Fruit fly (Drosophila melanogaster) whole organism, embryonic: ENCODE results near the gene CG31717.

Source experiments
- Atf6 ChIP-seq: fragments of 200-800 bp; sonication (Bioruptor generic); IDR thresholded peaks from 2 replicates; pipeline ENCODE4 v1.3.6; 2022; ENCODE audit warnings: missing biosample characterization, missing genetic modification characterization
- CG1024 ChIP-seq: fragments of 200-800 bp; sonication (Bioruptor generic); IDR thresholded peaks from 2 replicates; pipeline ENCODE4 v1.3.6; 2022; ENCODE audit warnings: missing biosample characterization, missing genetic modification characterization
- CG10543 ChIP-seq: fragments of 200-800 bp; sonication (Bioruptor generic); optimal IDR thresholded peaks from 3 replicates; lab custom pipeline; 2017; ENCODE audit warnings: missing biosample characterization, mild to moderate bottlenecking, missing genetic modification characterization, moderate library complexity
- CG11398 ChIP-seq: fragments of 200-800 bp; sonication (Bioruptor generic); optimal IDR thresholded peaks from 2 replicates; lab custom pipeline; 2016; ENCODE audit warnings: missing biosample characterization, missing genetic modification characterization
- CG12299 ChIP-seq: fragments of 200-800 bp; sonication (Bioruptor generic); optimal IDR thresholded peaks from 2 replicates; lab custom pipeline; 2018; ENCODE audit warnings: missing biosample characterization, mild to moderate bottlenecking, missing genetic modification characterization
- CG17328 ChIP-seq: fragments of 200-800 bp; sonication (Bioruptor generic); IDR thresholded peaks from 2 replicates; pipeline ENCODE4 v1.3.6; 2022; ENCODE audit warnings: missing biosample characterization, missing genetic modification characterization
- CG18011 ChIP-seq: fragments of 200-800 bp; sonication (Bioruptor generic); optimal IDR thresholded peaks from 2 replicates; lab custom pipeline; 2017; ENCODE audit warnings: missing biosample characterization, missing genetic modification characterization, mild to moderate bottlenecking, moderate library complexity, missing genotype
- CG2199 ChIP-seq: fragments of 200-800 bp; sonication (Bioruptor generic); IDR thresholded peaks from 3 replicates; pipeline ENCODE4 v1.3.6; 2022; ENCODE audit warnings: missing biosample characterization, missing genetic modification characterization
- CG30020 ChIP-seq: fragments of 200-800 bp; optimal IDR thresholded peaks from 2 replicates; lab custom pipeline; 2019; ENCODE audit warnings: missing biosample characterization, mild to moderate bottlenecking, missing genetic modification characterization, moderate library complexity
- CG5180 ChIP-seq: fragments of 200-800 bp; sonication (Bioruptor generic); optimal IDR thresholded peaks from 3 replicates; lab custom pipeline; 2017; ENCODE audit warnings: missing biosample characterization, missing genetic modification characterization, mild to moderate bottlenecking, moderate library complexity, missing genetic modification reagents
- CG6791 ChIP-seq: fragments of 200-800 bp; sonication (Bioruptor generic); IDR thresholded peaks from 3 replicates; pipeline ENCODE4 v1.3.6; 2022; ENCODE audit warnings: missing biosample characterization, missing genetic modification characterization; ENCODE audit not compliant: partially characterized antibody
- CG7745 ChIP-seq: fragments of 200-800 bp; sonication (Bioruptor generic); optimal IDR thresholded peaks from 2 replicates; lab custom pipeline; 2018; ENCODE audit warnings: missing biosample characterization, mild to moderate bottlenecking, missing genetic modification characterization, moderate library complexity
- CG8089 ChIP-seq: fragments of 200-800 bp; sonication (Bioruptor generic); optimal IDR thresholded peaks from 3 replicates; lab custom pipeline; 2016; ENCODE audit warnings: missing biosample characterization, missing genetic modification characterization
- CHES-1-like ChIP-seq: fragments of 200-800 bp; sonication (Bioruptor generic); optimal IDR thresholded peaks from 2 replicates; lab custom pipeline; 2016; ENCODE audit warnings: missing biosample characterization, missing genetic modification characterization
- Dad ChIP-seq: fragments of 200-800 bp; sonication (Bioruptor generic); optimal IDR thresholded peaks from 3 replicates; lab custom pipeline; 2016; ENCODE audit warnings: missing biosample characterization, missing genetic modification characterization
- Dip3 ChIP-seq: fragments of 200-800 bp; sonication (Bioruptor generic); optimal IDR thresholded peaks from 3 replicates; lab custom pipeline; 2016; ENCODE audit warnings: missing biosample characterization, missing genetic modification characterization
- Fer2 ChIP-seq: fragments of 200-800 bp; sonication (Bioruptor generic); optimal IDR thresholded peaks from 2 replicates; lab custom pipeline; 2018; ENCODE audit warnings: missing biosample characterization, mild to moderate bottlenecking, missing genetic modification characterization, moderate library complexity
- HLH54F ChIP-seq: fragments of 200-800 bp; sonication (Bioruptor generic); optimal IDR thresholded peaks from 3 replicates; lab custom pipeline; 2016; ENCODE audit warnings: missing biosample characterization, missing genetic modification characterization
- HmgZ ChIP-seq: fragments of 200-800 bp; sonication (Bioruptor generic); optimal IDR thresholded peaks from 2 replicates; lab custom pipeline; 2018; ENCODE audit warnings: missing biosample characterization, mild to moderate bottlenecking, missing genetic modification characterization
- Hmr ChIP-seq: fragments of 200-800 bp; sonication (Bioruptor generic); optimal IDR thresholded peaks from 3 replicates; lab custom pipeline; 2017; ENCODE audit warnings: mild to moderate bottlenecking, missing biosample characterization, missing genetic modification reagents, missing genetic modification characterization
- Jarid2 ChIP-seq: fragments of 200-800 bp; sonication (Bioruptor generic); optimal IDR thresholded peaks from 3 replicates; lab custom pipeline; 2017; ENCODE audit warnings: mild to moderate bottlenecking, missing biosample characterization, missing genetic modification reagents, missing genetic modification characterization
- NK7.1 ChIP-seq: fragments of 200-800 bp; sonication (Bioruptor generic); optimal IDR thresholded peaks from 3 replicates; lab custom pipeline; 2016; ENCODE audit warnings: missing biosample characterization, missing genetic modification characterization
- Nf-YB ChIP-seq: fragments of 200-800 bp; sonication (Bioruptor generic); optimal IDR thresholded peaks from 3 replicates; lab custom pipeline; 2019; ENCODE audit warnings: missing biosample characterization, mild to moderate bottlenecking, missing genetic modification characterization, moderate library complexity
- Nf-YC ChIP-seq: fragments of 200-800 bp; optimal IDR thresholded peaks from 3 replicates; lab custom pipeline; 2019; ENCODE audit warnings: missing biosample characterization, mild to moderate bottlenecking, missing genetic modification characterization, moderate library complexity
- Sry-β ChIP-seq: fragments of 200-800 bp; sonication (Bioruptor generic); optimal IDR thresholded peaks from 2 replicates; lab custom pipeline; 2018; ENCODE audit warnings: missing biosample characterization, mild to moderate bottlenecking, missing genetic modification characterization, moderate library complexity
- Ssrp ChIP-seq: fragments of 200-800 bp; sonication (Bioruptor generic); optimal IDR thresholded peaks from 2 replicates; lab custom pipeline; 2018; ENCODE audit warnings: missing biosample characterization, mild to moderate bottlenecking, missing genetic modification characterization, moderate library complexity
- Xbp1 ChIP-seq: fragments of 200-800 bp; sonication (Bioruptor generic); optimal IDR thresholded peaks from 3 replicates; lab custom pipeline; 2016; ENCODE audit warnings: missing biosample characterization, mild to moderate bottlenecking, missing genetic modification characterization
- az2 ChIP-seq: fragments of 200-800 bp; sonication (Bioruptor generic); optimal IDR thresholded peaks from 3 replicates; lab custom pipeline; 2016; ENCODE audit warnings: missing biosample characterization, missing genetic modification characterization
- danr ChIP-seq: fragments of 200-800 bp; sonication (Bioruptor generic); IDR thresholded peaks from 2 replicates; pipeline ENCODE4 v1.3.6; 2022; ENCODE audit warnings: missing biosample characterization, missing genetic modification characterization
- ems ChIP-seq: fragments of 200-800 bp; sonication (Bioruptor generic); optimal IDR thresholded peaks from 3 replicates; lab custom pipeline; 2016; ENCODE audit warnings: missing biosample characterization, missing genetic modification characterization
- fd96Cb ChIP-seq: fragments of 200-800 bp; sonication (Bioruptor generic); optimal IDR thresholded peaks from 2 replicates; lab custom pipeline; 2018; ENCODE audit warnings: missing biosample characterization, mild to moderate bottlenecking, missing genetic modification characterization, moderate library complexity
- knrl ChIP-seq: fragments of 200-800 bp; sonication (Bioruptor generic); IDR thresholded peaks from 3 replicates; pipeline ENCODE4 v1.3.6; 2022; ENCODE audit warnings: missing biosample characterization, missing genetic modification characterization; ENCODE audit not compliant: partially characterized antibody
- lov ChIP-seq, 2 experiments: fragments of 200-800 bp in 1 of 2; fragments of >200 bp in 1 of 2; sonication (Bioruptor generic) in 1 of 2; IDR thresholded peaks in 1 of 2; optimal IDR thresholded peaks in 1 of 2; 2 replicates in 1 of 2; 3 replicates in 1 of 2; pipeline versions ENCODE4 v1.3.6 to Lab custom; 2017 to 2022; ENCODE audit warnings: missing biosample characterization in 1 of 2, missing genetic modification characterization in 1 of 2
- mld ChIP-seq: fragments of 200-800 bp; sonication (Bioruptor generic); IDR thresholded peaks from 3 replicates; pipeline ENCODE4 v1.3.6; 2022; ENCODE audit warnings: missing biosample characterization, missing genetic modification characterization; ENCODE audit not compliant: partially characterized antibody
- nmo ChIP-seq: fragments of 200-800 bp; sonication (Bioruptor generic); optimal IDR thresholded peaks from 2 replicates; lab custom pipeline; 2018; ENCODE audit warnings: missing biosample characterization, mild to moderate bottlenecking, missing genetic modification characterization, moderate library complexity
- odd ChIP-seq: fragments of 200-800 bp; sonication (Bioruptor generic); optimal IDR thresholded peaks from 2 replicates; lab custom pipeline; 2017; ENCODE audit warnings: missing biosample characterization, mild to moderate bottlenecking, missing genetic modification characterization
- pfk ChIP-seq: fragments of 200-800 bp; sonication (Bioruptor generic); optimal IDR thresholded peaks from 2 replicates; lab custom pipeline; 2018; ENCODE audit warnings: missing biosample characterization, mild to moderate bottlenecking, missing genetic modification characterization, moderate library complexity
- schlank ChIP-seq: fragments of 200-800 bp; sonication (Bioruptor generic); optimal IDR thresholded peaks from 2 replicates; lab custom pipeline; 2018; ENCODE audit warnings: missing biosample characterization, mild to moderate bottlenecking, missing genetic modification characterization
- sens ChIP-seq: fragments of 200-800 bp; sonication (Bioruptor generic); peaks from one replicate; lab custom pipeline; 2016; ENCODE audit warnings: missing biosample characterization, missing genetic modification characterization
- zfh2 ChIP-seq: fragments of 200-800 bp; sonication (Bioruptor generic); optimal IDR thresholded peaks from 2 replicates; lab custom pipeline; 2016; ENCODE audit warnings: missing biosample characterization, missing genetic modification characterization

CG31717 gene

dm6 chr2L:10292066-10292560 lies 41.6 kb downstream of the CG31717 start, which contains the start of gene Ufd4 (continued):
- TF ChIP-seq CHES-1-like (GFP tag; lab: Kevin White, UChicago) = peak; percentile 42
- peak; percentile 78 for TF ChIP-seq Atf6 (GFP tag; lab: Robert Waterston, UW)
- TF ChIP-seq ems (GFP tag; lab: Kevin White, UChicago) = peak; percentile 64
- TF ChIP-seq HmgZ (tag; lab: Kevin White, UChicago) = peak; percentile 64
- peak; percentile 63 for TF ChIP-seq HLH54F (GFP tag; lab: Kevin White, UChicago)
- TF ChIP-seq NK7.1 (GFP tag; lab: Kevin White, UChicago) = peak; percentile 16
- TF ChIP-seq fd96Cb (tag; lab: Kevin White, UChicago) = peak; percentile 56
- peak; percentile 55 for TF ChIP-seq Dip3
- peak; percentile 57 for TF ChIP-seq CG11398
- no peak for TF ChIP-seq knrl
- TF ChIP-seq Ssrp (tag; lab: Kevin White, UChicago) = peak; percentile 68
- TF ChIP-seq CG2199 (GFP tag; lab: Robert Waterston, UW) = 0 out of 3 replicates have a peak, but pooled peaks have one; percentile 7
- no peak for TF ChIP-seq CG6791 (GFP tag; lab: Robert Waterston, UW)
- no peak for TF ChIP-seq Hmr (GFP tag; lab: Kevin White, UChicago)
- no peak for TF ChIP-seq danr (GFP tag; lab: Robert Waterston, UW)
- TF ChIP-seq CG8089 = peak; percentile 14
- peak; percentile 60 for TF ChIP-seq zfh2 (GFP tag; lab: Kevin White, UChicago)
- no peak for TF ChIP-seq Fer2 (tag; lab: Kevin White, UChicago)
- peak; percentile 58 for TF ChIP-seq CG17328 (GFP tag; lab: Robert Waterston, UW)
- TF ChIP-seq Nf-YC (tag; lab: Kevin White, UChicago) = peak; percentile 78
- TF ChIP-seq CG1024 (GFP tag; lab: Robert Waterston, UW) = peak; percentile 80; the same call in 1 of the 2 replicates
- TF ChIP-seq az2 = peak; percentile 72
- TF ChIP-seq nmo = peak; percentile 75
- peak; percentile 15 for TF ChIP-seq Sry-β (GFP tag; lab: Kevin White, UChicago)
- no peak for TF ChIP-seq lov (optimal IDR thresholded peaks at IDR 0.05; lab: Kevin White, UChicago)
- TF ChIP-seq lov (GFP tag; IDR thresholded peaks at IDR 0.05; lab: Robert Waterston, UW) = no peak; the same call in 2 of the 3 replicates
- TF ChIP-seq CG7745 (tag; lab: Kevin White, UChicago) = peak; percentile 7
- TF ChIP-seq Dad (GFP tag; lab: Kevin White, UChicago) = peak; percentile 54
- TF ChIP-seq schlank = no peak
- peak; percentile 19 for TF ChIP-seq CG18011 (GFP tag; lab: Kevin White, UChicago)
- TF ChIP-seq Xbp1 (GFP tag; lab: Kevin White, UChicago) = peak; percentile 76
- TF ChIP-seq CG30020 = peak; percentile 95
- peak; percentile 47 for TF ChIP-seq pfk (GFP tag; lab: Kevin White, UChicago)
- TF ChIP-seq odd (GFP tag; lab: Kevin White, UChicago) = no peak
- TF ChIP-seq CG10543 (GFP tag; lab: Kevin White, UChicago) = no peak
- TF ChIP-seq mld (GFP tag; lab: Robert Waterston, UW) = no peak
- TF ChIP-seq, all 482 proteins: peak for 187

dm6 chr2L:10294798-10295669 lies 44.5 kb downstream of the CG31717 start, which contains the start of gene Hand:
TSS of gene Hand (minus strand) at chr2L:10295385.
- TF ChIP-seq CG5180 (GFP tag; lab: Kevin White, UChicago) (peak; percentile 41), CG2199 (GFP tag; lab: Robert Waterston, UW) (0 out of 3 replicates have a peak, but pooled peaks have one; percentile 51), CG12299 (tag; lab: Kevin White, UChicago) (no peak), Jarid2 (GFP tag; lab: Kevin White, UChicago) (peak; percentile 17), sens (GFP tag; lab: Kevin White, UChicago) (no peak), Nf-YB (peak; percentile 95), Nf-YC (tag; lab: Kevin White, UChicago) (peak; percentile 96)
- TF ChIP-seq, all 482 proteins: peak for 5
